Worm (Caenorhabditis elegans) whole organism, L4/young adult: ENCODE results near the gene EEED8.2.

Source experiments
- W03F9.2 ChIP-seq: fragments of 150-350 bp; optimal IDR thresholded peaks from 2 replicates; lab custom pipeline; 2014; ENCODE audit warnings: missing biosample characterization, missing genetic modification characterization
- dao-5 ChIP-seq: sonication (generic microtip); optimal IDR thresholded peaks from 2 replicates; lab custom pipeline; 2016; ENCODE audit warnings: missing genotype, missing genetic modification characterization, moderate library complexity, missing compliant biosample characterization
- him-1 ChIP-seq: sonication (generic microtip); optimal IDR thresholded peaks from 2 replicates; lab custom pipeline; 2016; ENCODE audit warnings: missing genotype, missing genetic modification reagents, missing genetic modification characterization, missing compliant biosample characterization

DNA sequence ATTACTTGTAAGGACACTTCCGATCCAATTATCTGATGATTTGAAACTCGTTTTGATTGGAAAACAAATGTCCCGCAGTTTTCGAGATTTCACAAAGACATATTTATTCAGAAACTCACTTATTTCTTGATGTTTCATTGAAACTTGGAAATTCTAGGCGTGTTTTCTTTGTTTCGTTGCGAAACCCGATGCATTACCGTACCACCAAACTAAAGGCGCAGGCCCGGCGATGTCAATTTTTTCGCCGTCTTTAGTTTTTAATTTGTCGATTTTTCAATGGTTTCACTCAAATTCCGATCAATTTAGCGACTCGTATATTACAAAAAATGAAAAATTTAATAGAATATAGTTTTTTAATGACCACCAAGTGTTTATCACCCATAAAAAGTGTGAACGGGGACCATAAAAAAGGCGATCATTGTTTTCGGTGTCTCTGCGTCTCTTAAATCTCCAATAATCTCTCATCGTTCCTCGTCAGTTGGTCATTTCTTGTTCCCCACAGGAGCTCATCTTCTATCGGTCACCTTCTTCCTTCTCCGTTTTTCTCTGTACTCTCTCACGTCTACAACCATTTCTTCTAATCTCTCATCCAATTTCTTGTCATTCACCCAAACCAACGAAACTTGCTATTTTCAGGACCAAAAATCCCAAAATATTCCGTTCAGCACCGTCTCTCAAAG lies 49.4 kb downstream of the EEED8.2 start, which contains the start of gene clr-1:
- no peak for TF ChIP-seq him-1 (tag; lab: Kevin White, UChicago)
- TF ChIP-seq dao-5 = no peak
- TF ChIP-seq W03F9.2 (tag; lab: Kevin White, UChicago) = no peak
